Fruit fly (Drosophila melanogaster) whole organism, adult: ENCODE results near the gene CG7530.

ENCODE experiments used
- CG12768 ChIP-seq: fragments of 200-800 bp; sonication (Bioruptor generic); optimal IDR thresholded peaks from 2 replicates; lab custom pipeline; 2017; ENCODE audit warnings: missing biosample characterization, missing genetic modification characterization, mild to moderate bottlenecking, moderate library complexity, missing genetic modification reagents
- CG1620 ChIP-seq: fragments of 200-800 bp; sonication (Bioruptor generic); optimal IDR thresholded peaks from 2 replicates; lab custom pipeline; 2016; ENCODE audit warnings: missing biosample characterization, missing genetic modification characterization
- Crg-1 ChIP-seq: fragments of 200-800 bp; sonication (Bioruptor generic); optimal IDR thresholded peaks from 2 replicates; lab custom pipeline; 2016; ENCODE audit warnings: missing biosample characterization, missing genetic modification characterization
- Mnt ChIP-seq: fragments of 200-800 bp; sonication (Bioruptor generic); optimal IDR thresholded peaks from 2 replicates; lab custom pipeline; 2016; ENCODE audit warnings: missing biosample characterization, mild to moderate bottlenecking, missing genetic modification characterization
- tj ChIP-seq: fragments of 200-800 bp; sonication (Bioruptor generic); optimal IDR thresholded peaks from 3 replicates; lab custom pipeline; 2017; ENCODE audit warnings: missing biosample characterization, mild to moderate bottlenecking, missing genetic modification characterization, moderate library complexity
- toe ChIP-seq: fragments of 200-800 bp; sonication (Bioruptor generic); optimal IDR thresholded peaks from 2 replicates; lab custom pipeline; 2016; ENCODE audit warnings: missing biosample characterization, missing genetic modification characterization

DNA sequence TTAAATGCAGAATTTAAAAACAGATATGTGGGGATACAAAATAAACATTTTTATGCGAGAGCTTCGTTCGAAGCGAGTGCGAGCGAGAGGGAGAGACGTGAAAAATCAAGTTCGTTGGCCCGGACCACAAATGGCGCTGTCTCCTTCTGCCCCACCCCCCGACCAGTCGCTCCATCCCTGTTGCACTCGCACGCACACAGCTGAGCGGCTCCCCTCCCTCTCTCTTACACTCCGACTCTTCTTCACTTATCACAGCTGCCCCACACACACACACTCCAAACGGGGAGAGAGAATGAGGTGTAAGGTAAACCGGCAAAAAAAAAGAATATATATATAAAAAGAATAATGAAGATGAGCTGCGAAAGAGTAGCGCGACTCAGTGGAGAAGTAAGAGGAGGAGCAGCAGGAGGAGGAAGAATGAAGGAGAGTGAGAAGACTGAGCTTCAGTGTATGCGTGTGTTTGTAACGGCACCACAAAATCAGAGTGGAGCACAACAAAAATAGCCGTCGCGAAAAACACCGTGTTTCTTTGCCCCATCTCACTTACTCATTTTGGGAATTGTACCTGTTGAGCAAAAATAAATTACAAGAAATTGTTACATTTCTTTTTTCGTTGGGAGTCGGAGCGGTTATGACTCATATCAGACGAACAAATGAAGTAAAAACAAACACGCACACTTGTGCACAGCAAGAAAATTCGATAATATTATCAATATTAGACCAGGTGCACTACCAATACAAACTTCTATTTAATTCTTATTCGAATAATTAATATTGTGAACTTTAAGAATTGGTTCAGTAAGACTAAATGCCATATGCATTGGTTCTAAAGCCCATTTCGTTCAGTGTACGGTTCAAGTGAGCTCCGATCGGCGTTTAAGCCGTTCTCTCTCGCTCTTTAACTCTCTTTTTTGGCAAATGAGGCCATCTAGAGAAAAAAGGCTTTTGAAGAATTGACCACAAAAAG is 6.9 kb upstream of the CG7530 start:
- peak; percentile 11 for TF ChIP-seq Crg-1 (GFP tag; lab: Kevin White, UChicago)
- TF ChIP-seq toe (GFP tag; lab: Kevin White, UChicago): no peak
- no peak for TF ChIP-seq CG12768 (GFP tag; lab: Kevin White, UChicago)
- peak; percentile 20 for TF ChIP-seq tj (GFP tag; lab: Kevin White, UChicago)
- TF ChIP-seq CG1620 (GFP tag; lab: Kevin White, UChicago): no peak
- no peak for TF ChIP-seq Mnt (GFP tag; lab: Kevin White, UChicago)
